Worm (Caenorhabditis elegans): ENCODE results near the gene C52E2.2.
A peak's percentile ranks its signal among the peaks of the same experiment; 100 is the strongest.

The C52E2.2 gene

ce11 chrII:1844552-1844951 is 8.1 kb upstream of the C52E2.2 start:
- TF ChIP-seq ces-1 (GFP tag; optimal IDR thresholded peaks at IDR 0.05), result no peak
- no peak for TF ChIP-seq nhr-84 (tag; optimal IDR thresholded peaks at IDR 0.05)
- no peak for TF ChIP-seq ets-5 (GFP tag; IDR thresholded peaks at IDR 0.05)
- no peak for TF ChIP-seq ceh-8 (GFP tag; optimal IDR thresholded peaks at IDR 0.05)
- no peak for TF ChIP-seq lsy-2 (tag; optimal IDR thresholded peaks at IDR 0.05)
- TF ChIP-seq nhr-76 (tag; optimal IDR thresholded peaks at IDR 0.05), result no peak
- TF ChIP-seq mab-9 (GFP tag; IDR thresholded peaks at IDR 0.05), result no peak
- TF ChIP-seq nhr-20 (tag; optimal IDR thresholded peaks at IDR 0.05), result no peak
- no peak for TF ChIP-seq fos-1 (tag; optimal IDR thresholded peaks at IDR 0.05)
- no peak for TF ChIP-seq sox-4 (tag; optimal IDR thresholded peaks at IDR 0.05)
- TF ChIP-seq elt-3 (tag; optimal IDR thresholded peaks at IDR 0.05), result no peak
- no peak for TF ChIP-seq zip-4 (GFP tag; optimal IDR thresholded peaks at IDR 0.05)
- no peak for TF ChIP-seq mdl-1 (tag; optimal IDR thresholded peaks at IDR 0.05)
- no peak for TF ChIP-seq nhr-90 (tag; optimal IDR thresholded peaks at IDR 0.05; ENCODE audit: poor library complexity)
- no peak for TF ChIP-seq lin-14 (GFP tag; optimal IDR thresholded peaks at IDR 0.05)

- TF ChIP-seq efl-1 (optimal IDR thresholded peaks at IDR 0.05) (peak in 1 of 2 experiments; percentile 48), efl-1 (GFP tag; optimal IDR thresholded peaks at IDR 0.05 in 1 of 2) (no peak), skn-1 (tag; optimal IDR thresholded peaks at IDR 0.05) (no peak), nhr-12 (tag; optimal IDR thresholded peaks at IDR 0.05) (no peak), fkh-8 (tag; optimal IDR thresholded peaks at IDR 0.05) (no peak), efl-3 (GFP tag; optimal IDR thresholded peaks at IDR 0.05) (no peak), tlp-1 (tag; optimal IDR thresholded peaks at IDR 0.05) (no peak)
These were observed 4.5 kb upstream of the C52E2.2 start, which contains the start of gene fbxb-97 for ce11 chrII:1848109-1848508. Gene fbxb-97 (minus strand): TSS chrII:1848161.

- TF ChIP-seq ztf-4 (tag; optimal IDR thresholded peaks at IDR 0.05) (no peak), rnt-1 (tag; optimal IDR thresholded peaks at IDR 0.05) (no peak), blmp-1 (tag; optimal IDR thresholded peaks at IDR 0.05) (no peak), nhr-19 (GFP tag; conservative IDR thresholded peaks at IDR 0.05) (no peak), hpl-2 (GFP tag; optimal IDR thresholded peaks at IDR 0.05) (no peak), pag-3 (tag; optimal IDR thresholded peaks at IDR 0.05; ENCODE audit: borderline replicate concordance, insufficient read depth) (no peak), lin-35 (GFP tag; optimal IDR thresholded peaks at IDR 0.05) (no peak), tbx-2 (tag; optimal IDR thresholded peaks at IDR 0.05) (no peak), xbp-1 (tag; optimal IDR thresholded peaks at IDR 0.05) (no peak), mab-9 (GFP tag; IDR thresholded peaks at IDR 0.05) (no peak), lin-13 (GFP tag; optimal IDR thresholded peaks at IDR 0.05) (no peak), grh-1 (GFP tag; IDR thresholded peaks at IDR 0.05) (no peak), mdl-1 (tag; optimal IDR thresholded peaks at IDR 0.05) (no peak), unc-62 (GFP tag; optimal IDR thresholded peaks at IDR 0.05) (no peak), efl-1 (optimal IDR thresholded peaks at IDR 0.05) (no peak), efl-1 (GFP tag; optimal IDR thresholded peaks at IDR 0.05 in 1 of 2) (no peak), tlp-1 (tag; optimal IDR thresholded peaks at IDR 0.05) (no peak), nhr-84 (tag; optimal IDR thresholded peaks at IDR 0.05) (no peak)
These were observed 2.3 kb upstream of the C52E2.2 start, which contains the start of gene fbxb-96 for ce11 chrII:1850299-1850698. Gene fbxb-96 (minus strand): TSS chrII:1850399.

- no peak for TF ChIP-seq unc-86 (tag; optimal IDR thresholded peaks at IDR 0.05)
- TF ChIP-seq snpc-4 (tag; optimal IDR thresholded peaks at IDR 0.05), result no peak
- TF ChIP-seq elt-2 (tag; optimal IDR thresholded peaks at IDR 0.05), result peak; percentile 81
- TF ChIP-seq blmp-1 (tag; optimal IDR thresholded peaks at IDR 0.05), result peak; percentile 26
- no peak for TF ChIP-seq ces-1 (GFP tag; optimal IDR thresholded peaks at IDR 0.05)
- no peak for TF ChIP-seq fkh-10 (GFP tag; optimal IDR thresholded peaks at IDR 0.05)
- TF ChIP-seq nhr-20 (tag; optimal IDR thresholded peaks at IDR 0.05), result no peak
- no peak for TF ChIP-seq pag-3 (tag; optimal IDR thresholded peaks at IDR 0.05; ENCODE audit: borderline replicate concordance, insufficient read depth)
- no peak for TF ChIP-seq nhr-90 (tag; optimal IDR thresholded peaks at IDR 0.05; ENCODE audit: poor library complexity)
- peak in 5 of 6 experiments; percentile 56 to 80 (median 70) for TF ChIP-seq elt-3 (tag; optimal IDR thresholded peaks at IDR 0.05)
These were observed 1.7 kb upstream of the C52E2.2 start, which contains the start of gene C52E2.3 for ce11 chrII:1850840-1851294. Gene C52E2.3 (plus strand): TSS chrII:1851244.
